Worm (Caenorhabditis elegans) whole organism, young adult: Measurements from ENCODE around the gene H04M03.11.

ENCODE experiments used
- B0019.2 ChIP-seq: fragments of 200-800 bp; sonication (Bioruptor generic); conservative IDR thresholded peaks from 2 replicates; pipeline ENCODE4 v1.3.6; 2022; ENCODE audit warnings: missing genetic modification reagents, missing genetic modification characterization, missing compliant biosample characterization
- F49E8.2 ChIP-seq: sonication (generic microtip); optimal IDR thresholded peaks from 3 replicates; lab custom pipeline; 2017; ENCODE audit warnings: missing genetic modification characterization, mild to moderate bottlenecking, missing compliant biosample characterization, antibody characterized with exemption, moderate library complexity; ENCODE audit not compliant: insufficient read depth
- F55B11.4 ChIP-seq: sonication (generic microtip); optimal IDR thresholded peaks from 2 replicates; lab custom pipeline; 2016; ENCODE audit warnings: missing compliant biosample characterization, missing genetic modification characterization, borderline replicate concordance; ENCODE audit not compliant: insufficient read depth
- Y53G8AR.9 ChIP-seq: fragments of 200-800 bp; sonication (Bioruptor generic); conservative IDR thresholded peaks from 2 replicates; pipeline ENCODE4 v1.3.6; 2022; ENCODE audit warnings: missing genetic modification reagents, missing genetic modification characterization, missing compliant biosample characterization
- attf-3 ChIP-seq: fragments of 200-800 bp; sonication (Bioruptor generic); conservative IDR thresholded peaks from 2 replicates; pipeline ENCODE4 v1.3.6; 2022; ENCODE audit warnings: missing genetic modification reagents, missing genetic modification characterization, missing compliant biosample characterization
- chd-7 ChIP-seq: sonication (generic microtip); optimal IDR thresholded peaks from 2 replicates; lab custom pipeline; 2016; ENCODE audit warnings: mild to moderate bottlenecking, missing genetic modification characterization, moderate library complexity, missing compliant biosample characterization
- lin-35 ChIP-seq, 3 experiments: fragments of 150-350 bp in 2 of 3; sonication (generic microtip) in 1 of 3; optimal IDR thresholded peaks; 2 replicates each; lab custom pipeline; 2014 to 2018; ENCODE audit warnings: missing biosample characterization in 3 of 3, missing genetic modification characterization in 3 of 3, missing genetic modification reagents in 3 of 3
- madf-10 ChIP-seq: sonication (generic microtip); optimal IDR thresholded peaks from 2 replicates; lab custom pipeline; 2016; ENCODE audit warnings: mild to moderate bottlenecking, missing genetic modification characterization, missing compliant biosample characterization
- madf-6 ChIP-seq: fragments of 200-800 bp; sonication (Bioruptor generic); IDR thresholded peaks from 2 replicates; pipeline ENCODE4 v1.3.6; 2022; ENCODE audit warnings: missing genetic modification reagents, missing genetic modification characterization, missing compliant biosample characterization
- pbrm-1 ChIP-seq: fragments of 200-800 bp; sonication (Bioruptor generic); IDR thresholded peaks from 2 replicates; pipeline ENCODE4 v1.3.6; 2022; ENCODE audit warnings: missing genetic modification reagents, missing genetic modification characterization, missing compliant biosample characterization

DNA sequence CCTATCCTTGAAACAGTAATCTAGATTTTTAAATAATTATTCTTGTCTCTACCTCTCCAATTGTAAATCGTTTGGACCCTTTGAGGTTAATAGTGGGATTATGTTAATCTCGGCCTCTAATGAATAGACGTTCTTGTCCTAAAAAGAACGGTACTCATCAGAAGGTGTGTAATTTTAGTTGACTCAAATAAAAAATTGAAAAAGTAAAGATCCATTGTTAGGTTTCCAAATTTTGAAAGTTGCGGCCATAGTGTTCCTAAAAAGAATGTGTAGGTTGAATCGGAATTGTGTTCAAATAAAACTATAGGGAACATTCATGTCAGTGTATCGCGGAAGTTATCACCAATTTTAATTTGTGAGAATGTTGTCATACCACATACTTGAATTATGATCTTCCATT, 28.8 kb downstream of the H04M03.11 start:
- TF ChIP-seq F55B11.4 (no peak), lin-35 (GFP tag; optimal IDR thresholded peaks at IDR 0.05; lab: Kevin White, UChicago) (no peak), madf-6 (GFP tag; lab: Robert Waterston, UW) (no peak), Y53G8AR.9 (GFP tag; lab: Robert Waterston, UW) (no peak), B0019.2 (GFP tag; lab: Robert Waterston, UW) (no peak), attf-3 (GFP tag; lab: Robert Waterston, UW) (no peak), F49E8.2 (tag; lab: Kevin White, UChicago) (no peak), pbrm-1 (GFP tag; lab: Robert Waterston, UW) (no peak), madf-10 (tag; lab: Kevin White, UChicago) (no peak), chd-7 (tag; lab: Kevin White, UChicago) (no peak)
